Worm (Caenorhabditis elegans): ENCODE data around the gene tag-30.
A peak's percentile ranks its signal among the peaks of the same experiment; 100 is the strongest.
"Not testable (repeated sequence)": the region's sequence is repeated elsewhere in the genome, so short reads cannot be mapped to it uniquely, and the experiment has no call there.

Gene tag-30

ce11 chrIV:11855900-11856660 is 1.1 kb upstream of the tag-30 start, which contains the start of gene ech-2:
ech-2 (minus strand) TSS chrIV:11856351.
- TF ChIP-seq lsy-2 (tag; optimal IDR thresholded peaks at IDR 0.05) (peak in 1 of 2 experiments; percentile 37), snpc-4 (tag; optimal IDR thresholded peaks at IDR 0.05) (peak; percentile 20), C34F6.9 (tag; optimal IDR thresholded peaks at IDR 0.05) (peak; percentile 15), crh-2 (tag; optimal IDR thresholded peaks at IDR 0.05) (no peak), unc-55 (GFP tag; optimal IDR thresholded peaks at IDR 0.05) (peak; percentile 41)

- no peak for TF ChIP-seq nhr-237 (tag; optimal IDR thresholded peaks at IDR 0.05)
These were observed 465 bp upstream of the tag-30 start for ce11 chrIV:11855424-11855823.

ce11 chrIV:11851882-11852281 is 3.1 kb downstream of the tag-30 start, which contains the start of gene F38H4.5:
F38H4.5 (plus strand) TSS chrIV:11852182.
- no peak for TF ChIP-seq lin-11 (tag; optimal IDR thresholded peaks at IDR 0.05)

- TF ChIP-seq ztf-11 (tag; optimal IDR thresholded peaks at IDR 0.05) (no peak), lin-11 (tag; optimal IDR thresholded peaks at IDR 0.05) (no peak), nhr-23 (tag; optimal IDR thresholded peaks at IDR 0.05) (no peak), ZK546.5 (tag; optimal IDR thresholded peaks at IDR 0.05) (no peak), mbf-1 (tag; optimal IDR thresholded peaks at IDR 0.05) (no peak), R02D3.7 (tag; optimal IDR thresholded peaks at IDR 0.05) (no peak), nhr-11 (tag; optimal IDR thresholded peaks at IDR 0.05) (no peak)
These were observed 7.1 kb downstream of the tag-30 start, which contains the start of the genes F38H4.6 and F38H4.4 for ce11 chrIV:11847771-11848312. F38H4.6 (minus strand) TSS chrIV:11847871. F38H4.4 (plus strand) TSS chrIV:11848262.

- TF ChIP-seq nhr-23 (tag; optimal IDR thresholded peaks at IDR 0.05) (no peak), ceh-16 (tag; optimal IDR thresholded peaks at IDR 0.05) (no peak), nhr-11 (tag; optimal IDR thresholded peaks at IDR 0.05) (no peak), unc-62 (GFP tag; optimal IDR thresholded peaks at IDR 0.05) (no peak), elt-1 (tag; optimal IDR thresholded peaks at IDR 0.05) (no peak), ama-1 (optimal IDR thresholded peaks at IDR 0.05) (no peak), ZK546.5 (tag; optimal IDR thresholded peaks at IDR 0.05) (no peak), peb-1 (tag; optimal IDR thresholded peaks at IDR 0.05) (no peak), ztf-1 (GFP tag; conservative IDR thresholded peaks at IDR 0.05) (no peak), nhr-12 (tag; optimal IDR thresholded peaks at IDR 0.05) (no peak), lsy-2 (tag; optimal IDR thresholded peaks at IDR 0.05) (no peak), aly-2 (tag; optimal IDR thresholded peaks at IDR 0.05) (no peak)
These were observed 12.8 kb downstream of the tag-30 start, which contains the start of gene F38H4.3 for ce11 chrIV:11842121-11842520. F38H4.3 (plus strand) TSS chrIV:11842421.

- TF ChIP-seq nhr-129 (tag; optimal IDR thresholded peaks at IDR 0.05) (no peak), ceh-82 (tag; optimal IDR thresholded peaks at IDR 0.05) (no peak), nhr-10 (tag; optimal IDR thresholded peaks at IDR 0.05) (no peak)
These were observed 16.3 kb downstream of the tag-30 start, which contains the start of gene fbxb-3 for ce11 chrIV:11838657-11839056. fbxb-3 (plus strand) TSS chrIV:11838957.

ce11 chrIV:11833456-11833855 is 21.5 kb downstream of the tag-30 start, which contains the start of gene M117.4:
M117.4 (minus strand) TSS chrIV:11833556.
- TF ChIP-seq nhr-12 (tag; optimal IDR thresholded peaks at IDR 0.05) = no peak
- no peak for TF ChIP-seq sma-9 (GFP tag; optimal IDR thresholded peaks at IDR 0.05)
- no peak for TF ChIP-seq sma-9 (tag; optimal IDR thresholded peaks at IDR 0.05)
- no peak for TF ChIP-seq gmeb-1 (tag; optimal IDR thresholded peaks at IDR 0.05)
- TF ChIP-seq lin-13 (GFP tag; optimal IDR thresholded peaks at IDR 0.05) = no peak

- TF ChIP-seq nhr-129, nhr-25, R02D3.7 (tag; optimal IDR thresholded peaks at IDR 0.05): not testable (repeated sequence)
These were observed 26.9 kb downstream of the tag-30 start, which contains the start of gene M117.6 for ce11 chrIV:11828012-11828411. M117.6 (minus strand) TSS chrIV:11828112.
